Fruit fly (Drosophila melanogaster) whole organism, adult: ENCODE results near the gene CG10570.

Experiments used
- CG11617 ChIP-seq: fragments of 200-800 bp; sonication (Bioruptor generic); optimal IDR thresholded peaks from 2 replicates; lab custom pipeline; 2017; ENCODE audit warnings: mild to moderate bottlenecking, missing biosample characterization, missing genetic modification reagents, missing genetic modification characterization
- CG12768 ChIP-seq: fragments of 200-800 bp; sonication (Bioruptor generic); optimal IDR thresholded peaks from 2 replicates; lab custom pipeline; 2017; ENCODE audit warnings: missing biosample characterization, missing genetic modification characterization, mild to moderate bottlenecking, moderate library complexity, missing genetic modification reagents
- CG14711 ChIP-seq: fragments of 200-800 bp; sonication (Bioruptor generic); optimal IDR thresholded peaks from 2 replicates; lab custom pipeline; 2018; ENCODE audit warnings: missing biosample characterization, mild to moderate bottlenecking, missing genetic modification characterization, moderate library complexity
- CG33017 ChIP-seq: fragments of 200-800 bp; sonication (Bioruptor generic); optimal IDR thresholded peaks from 2 replicates; lab custom pipeline; 2018; ENCODE audit warnings: missing biosample characterization, mild to moderate bottlenecking, missing genetic modification characterization, moderate library complexity
- CG7045 ChIP-seq: fragments of 200-800 bp; sonication (Bioruptor generic); optimal IDR thresholded peaks from 2 replicates; lab custom pipeline; 2017; ENCODE audit warnings: missing biosample characterization, mild to moderate bottlenecking, missing genetic modification characterization
- Clk ChIP-seq: fragments of 200-800 bp; sonication (Bioruptor generic); optimal IDR thresholded peaks from 2 replicates; lab custom pipeline; 2017; ENCODE audit warnings: missing biosample characterization, missing genetic modification characterization
- Crg-1 ChIP-seq: fragments of 200-800 bp; sonication (Bioruptor generic); optimal IDR thresholded peaks from 2 replicates; lab custom pipeline; 2016; ENCODE audit warnings: missing biosample characterization, missing genetic modification characterization
- Hr96 ChIP-seq: fragments of 200-800 bp; sonication (Bioruptor generic); optimal IDR thresholded peaks from 2 replicates; lab custom pipeline; 2016; ENCODE audit warnings: missing biosample characterization, missing genetic modification characterization
- bab1 ChIP-seq: fragments of 200-800 bp; sonication (Bioruptor generic); optimal IDR thresholded peaks from 3 replicates; lab custom pipeline; 2019; ENCODE audit warnings: missing biosample characterization, mild to moderate bottlenecking, missing genetic modification characterization, moderate library complexity
- cic ChIP-seq: fragments of 200-800 bp; sonication (Bioruptor generic); optimal IDR thresholded peaks from 2 replicates; lab custom pipeline; 2017; ENCODE audit warnings: missing biosample characterization, mild to moderate bottlenecking, missing genetic modification characterization, moderate library complexity
- cnc ChIP-seq, 2 experiments: fragments of >200 bp; optimal IDR thresholded peaks; 2 replicates each; lab custom pipeline; 2017
- kay ChIP-seq: fragments of 200-800 bp; sonication (Bioruptor generic); peaks from one replicate; lab custom pipeline; 2016; ENCODE audit warnings: missing biosample characterization, missing genetic modification characterization, borderline replicate concordance
- ovo ChIP-seq: fragments of 200-800 bp; sonication (Bioruptor generic); optimal IDR thresholded peaks from 2 replicates; lab custom pipeline; 2016; ENCODE audit warnings: missing biosample characterization, missing genetic modification characterization
- pad ChIP-seq: fragments of 200-800 bp; sonication (Bioruptor generic); optimal IDR thresholded peaks from 3 replicates; lab custom pipeline; 2017; ENCODE audit warnings: missing biosample characterization, missing genetic modification characterization, mild to moderate bottlenecking, moderate library complexity, missing genetic modification reagents

dm6 chr2L:18777442-18777841 is 33.6 kb downstream of the CG10570 start:
- TF ChIP-seq kay (GFP tag; lab: Kevin White, UChicago) (no peak), CG11617 (GFP tag; lab: Kevin White, UChicago) (no peak), Crg-1 (GFP tag; lab: Kevin White, UChicago) (no peak), cic (no peak), CG12768 (no peak), CG14711 (tag; lab: Kevin White, UChicago) (no peak), cnc (optimal IDR thresholded peaks at IDR 0.05; lab: Kevin White, UChicago) (no peak), bab1 (GFP tag; lab: Kevin White, UChicago) (no peak), Hr96 (GFP tag; lab: Kevin White, UChicago) (no peak), pad (GFP tag; lab: Kevin White, UChicago) (no peak), CG7045 (GFP tag; lab: Kevin White, UChicago) (no peak), Clk (GFP tag; lab: Kevin White, UChicago) (no peak), ovo (GFP tag; lab: Kevin White, UChicago) (no peak), CG33017 (no peak)
